Fruit fly (Drosophila melanogaster) whole organism, embryonic: ENCODE measurements around the gene Lnk.

Source experiments
- CG10209 ChIP-seq: fragments of 200-800 bp; sonication (Bioruptor generic); optimal IDR thresholded peaks from 3 replicates; lab custom pipeline; 2017; ENCODE audit warnings: missing biosample characterization, mild to moderate bottlenecking, missing genetic modification characterization, missing genetic modification reagents
- CG11456 ChIP-seq: fragments of 200-800 bp; sonication (Bioruptor generic); IDR thresholded peaks from 3 replicates; pipeline ENCODE4 v1.3.6; 2022; ENCODE audit warnings: missing biosample characterization, missing genetic modification characterization
- CG16779 ChIP-seq: fragments of 200-800 bp; sonication (Bioruptor generic); IDR thresholded peaks from 2 replicates; pipeline ENCODE4 v1.3.6; 2022; ENCODE audit warnings: missing biosample characterization, missing genetic modification characterization
- CG17186 ChIP-seq: fragments of 200-800 bp; sonication (Bioruptor generic); optimal IDR thresholded peaks from 3 replicates; lab custom pipeline; 2017; ENCODE audit warnings: missing biosample characterization, missing genetic modification reagents, missing genetic modification characterization
- CG33213 ChIP-seq: fragments of 200-800 bp; sonication (Bioruptor generic); optimal IDR thresholded peaks from 3 replicates; lab custom pipeline; 2016; ENCODE audit warnings: missing biosample characterization, missing genetic modification characterization
- CG33557 ChIP-seq: fragments of 200-800 bp; sonication (Bioruptor generic); optimal IDR thresholded peaks from 2 replicates; lab custom pipeline; 2019; ENCODE audit warnings: missing biosample characterization, mild to moderate bottlenecking, missing genetic modification characterization, moderate library complexity
- CG3847 ChIP-seq: fragments of 200-800 bp; sonication (Bioruptor generic); IDR thresholded peaks from 2 replicates; pipeline ENCODE4 v1.3.6; 2022; ENCODE audit warnings: missing biosample characterization, missing genetic modification characterization
- CG6175 ChIP-seq: fragments of 200-800 bp; sonication (Bioruptor generic); IDR thresholded peaks from 3 replicates; pipeline ENCODE4 v1.3.6; 2022; ENCODE audit warnings: missing biosample characterization, missing genetic modification characterization
- CG7839 ChIP-seq: fragments of 200-800 bp; sonication (Bioruptor generic); optimal IDR thresholded peaks from 3 replicates; lab custom pipeline; 2018; ENCODE audit warnings: missing biosample characterization, mild to moderate bottlenecking, missing genetic modification characterization, moderate library complexity
- CG8944 ChIP-seq: fragments of 200-800 bp; sonication (Bioruptor generic); optimal IDR thresholded peaks from 3 replicates; lab custom pipeline; 2016; ENCODE audit warnings: missing biosample characterization, missing genetic modification characterization
- CG9215 ChIP-seq: fragments of 200-800 bp; sonication (Bioruptor generic); IDR thresholded peaks from 2 replicates; pipeline ENCODE4 v1.3.6; 2022; ENCODE audit warnings: missing biosample characterization, missing genetic modification characterization
- Dbx ChIP-seq: fragments of 200-800 bp; sonication (Bioruptor generic); IDR thresholded peaks from 3 replicates; pipeline ENCODE4 v1.3.6; 2022; ENCODE audit warnings: missing biosample characterization, missing genetic modification characterization
- E2f1 ChIP-seq: fragments of 200-800 bp; sonication (Bioruptor generic); IDR thresholded peaks from 2 replicates; pipeline ENCODE4 v1.3.6; 2022; ENCODE audit warnings: missing biosample characterization, missing genetic modification characterization
- H15 ChIP-seq: fragments of 200-800 bp; sonication (Bioruptor generic); IDR thresholded peaks from 3 replicates; pipeline ENCODE4 v1.3.6; 2022; ENCODE audit warnings: missing biosample characterization, missing genetic modification characterization
- HLHmδ ChIP-seq: fragments of 200-800 bp; sonication (Bioruptor generic); optimal IDR thresholded peaks from 2 replicates; lab custom pipeline; 2018; ENCODE audit warnings: missing biosample characterization, mild to moderate bottlenecking, missing genetic modification characterization, moderate library complexity
- Hr39 ChIP-seq: fragments of >200 bp; optimal IDR thresholded peaks from 2 replicates; lab custom pipeline; 2017
- NK7.1 ChIP-seq: fragments of 200-800 bp; sonication (Bioruptor generic); optimal IDR thresholded peaks from 3 replicates; lab custom pipeline; 2016; ENCODE audit warnings: missing biosample characterization, missing genetic modification characterization
- Ravus ChIP-seq: fragments of 200-800 bp; sonication (Bioruptor generic); IDR thresholded peaks from 2 replicates; pipeline ENCODE4 v1.3.6; 2022; ENCODE audit warnings: missing biosample characterization, missing genetic modification characterization
- Rfx ChIP-seq: fragments of 200-800 bp; sonication (Bioruptor generic); IDR thresholded peaks from 2 replicates; pipeline ENCODE4 v1.3.6; 2022; ENCODE audit warnings: missing biosample characterization, missing genetic modification characterization
- Usf ChIP-seq: fragments of 200-800 bp; sonication (Bioruptor generic); optimal IDR thresholded peaks from 2 replicates; lab custom pipeline; 2017; ENCODE audit warnings: missing genotype, missing biosample characterization, missing genetic modification characterization
- ac ChIP-seq: fragments of 200-800 bp; sonication (Bioruptor generic); optimal IDR thresholded peaks from 3 replicates; lab custom pipeline; 2017; ENCODE audit warnings: missing biosample characterization, mild to moderate bottlenecking, missing genetic modification characterization
- ap ChIP-seq: fragments of 200-800 bp; sonication (Bioruptor generic); IDR thresholded peaks from 2 replicates; pipeline ENCODE4 v1.3.6; 2022; ENCODE audit warnings: missing biosample characterization, missing genetic modification characterization
- chinmo ChIP-seq: fragments of 200-800 bp; sonication (Bioruptor generic); IDR thresholded peaks from 4 replicates; pipeline ENCODE4 v1.3.6; 2022; ENCODE audit warnings: missing biosample characterization, missing genetic modification characterization; ENCODE audit not compliant: partially characterized antibody
- dpn ChIP-seq, 2 experiments: fragments of 200-800 bp; sonication (Bioruptor generic); optimal IDR thresholded peaks; 3 replicates each; lab custom pipeline; 2016; ENCODE audit warnings: missing biosample characterization in 2 of 2, missing genetic modification characterization in 2 of 2
- dysf ChIP-seq: fragments of 200-800 bp; sonication (Bioruptor generic); IDR thresholded peaks from 3 replicates; pipeline ENCODE4 v1.3.6; 2022; ENCODE audit warnings: missing biosample characterization, missing genetic modification characterization
- gem ChIP-seq: fragments of 200-800 bp; sonication (Bioruptor generic); optimal IDR thresholded peaks from 2 replicates; lab custom pipeline; 2019; ENCODE audit warnings: missing biosample characterization, mild to moderate bottlenecking, missing genetic modification characterization, moderate library complexity
- ken ChIP-seq: fragments of 200-800 bp; sonication (Bioruptor generic); IDR thresholded peaks from 3 replicates; pipeline ENCODE4 v1.3.6; 2022; ENCODE audit warnings: missing biosample characterization, missing genetic modification characterization
- luna ChIP-seq: fragments of 200-800 bp; sonication (Bioruptor generic); optimal IDR thresholded peaks from 2 replicates; lab custom pipeline; 2016; ENCODE audit warnings: missing biosample characterization, missing genetic modification characterization
- nerfin-1 ChIP-seq: fragments of 200-800 bp; sonication (Bioruptor generic); optimal IDR thresholded peaks from 3 replicates; lab custom pipeline; 2019; ENCODE audit warnings: missing biosample characterization, mild to moderate bottlenecking, missing genetic modification characterization, moderate library complexity
- pan ChIP-seq, 4 experiments: fragments of >200 bp in 3 of 4; fragments of 200-800 bp in 1 of 4; sonication (Bioruptor generic) in 1 of 4; optimal IDR thresholded peaks in 3 of 4; IDR thresholded peaks in 1 of 4; 2 replicates each; pipeline versions ENCODE4 v1.3.6 to Lab custom; 2017 to 2022; ENCODE audit warnings: missing biosample characterization in 2 of 4, missing genetic modification characterization in 2 of 4, mixed read lengths in 1 of 4

Gene Lnk

DNA sequence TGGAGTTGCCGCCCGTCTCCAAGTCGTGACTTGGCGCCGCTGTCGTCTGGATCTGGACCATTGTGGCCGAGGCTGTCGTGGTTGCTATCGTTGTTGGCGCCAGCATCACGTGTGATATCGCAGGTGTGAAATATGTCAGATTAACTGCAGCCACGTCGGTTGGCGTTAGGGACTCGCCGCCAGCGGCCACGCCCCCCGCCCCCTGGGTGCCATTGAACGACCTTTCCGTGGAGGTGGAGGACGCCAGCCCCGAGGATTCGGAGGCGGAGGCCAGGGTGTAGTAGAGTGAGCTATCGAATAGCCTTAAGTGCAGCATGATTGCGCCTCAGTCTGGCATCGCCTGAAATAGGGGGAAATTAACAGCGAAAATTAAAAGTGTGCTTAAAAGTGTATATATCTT is 53.0 kb downstream of the Lnk start:
- TF ChIP-seq CG7839 (no peak), CG9215 (no peak), CG10209 (GFP tag; lab: Kevin White, UChicago) (no peak), nerfin-1 (tag; lab: Kevin White, UChicago) (no peak), pan (optimal IDR thresholded peaks at IDR 0.05; lab: Kevin White, UChicago) (no peak), pan (GFP tag; optimal IDR thresholded peaks at IDR 0.05 in 1 of 2, IDR thresholded peaks at IDR 0.05 in 1 of 2) (peak in 1 of 2 experiments; percentile 13), chinmo (no peak), luna (GFP tag; lab: Kevin White, UChicago) (no peak), gem (no peak), CG6175 (GFP tag; lab: Robert Waterston, UW) (no peak), HLHmδ (GFP tag; lab: Kevin White, UChicago) (no peak), CG33213 (GFP tag; lab: Kevin White, UChicago) (no peak), Rfx (no peak), ken (GFP tag; lab: Robert Waterston, UW) (0 out of 3 replicates have a peak, but pooled peaks have one; percentile 20), CG16779 (GFP tag; lab: Robert Waterston, UW) (no peak), Hr39 (lab: Kevin White, UChicago) (peak; percentile 69), ac (no peak), Ravus (GFP tag; lab: Robert Waterston, UW) (no peak), CG8944 (GFP tag; lab: Kevin White, UChicago) (no peak), Usf (GFP tag; lab: Kevin White, UChicago) (no peak), dysf (GFP tag; lab: Robert Waterston, UW) (0 out of 3 replicates have a peak, but pooled peaks have one; percentile 12), NK7.1 (GFP tag; lab: Kevin White, UChicago) (no peak), CG17186 (no peak), CG11456 (0 out of 3 replicates have a peak, but pooled peaks have one; percentile 32), CG3847 (no peak; the same call in 1 of the 2 replicates), H15 (GFP tag; lab: Robert Waterston, UW) (no peak), dpn (GFP tag; optimal IDR thresholded peaks at IDR 0.05; lab: Kevin White, UChicago) (no peak), ap (no peak), E2f1 (no peak), CG33557 (GFP tag; lab: Kevin White, UChicago) (no peak), Dbx (no peak)
